Fruit fly (Drosophila melanogaster) whole organism: ENCODE results near the gene Hsp60A.

Source experiments
- CG8478 ChIP-seq: fragments of >200 bp; optimal IDR thresholded peaks from 2 replicates; lab custom pipeline; 2018; ENCODE audit warnings: inconsistent platforms
- Dll ChIP-seq: fragments of >200 bp; optimal IDR thresholded peaks from 2 replicates; lab custom pipeline; 2017
- EcR ChIP-seq, 2 experiments: fragments of >200 bp; optimal IDR thresholded peaks; 2 replicates each; lab custom pipeline; 2017; ENCODE audit warnings: missing biosample characterization in 2 of 2, missing genetic modification characterization in 2 of 2, missing genetic modification reagents in 2 of 2
- pan ChIP-seq: fragments of >200 bp; optimal IDR thresholded peaks from 2 replicates; lab custom pipeline; 2017
- psq ChIP-seq: fragments of >200 bp; optimal IDR thresholded peaks from 2 replicates; lab custom pipeline; 2017
- usp ChIP-seq: fragments of >200 bp; optimal IDR thresholded peaks from 2 replicates; lab custom pipeline; 2017; ENCODE audit warnings: missing biosample characterization, missing genetic modification characterization, mixed read lengths

DNA sequence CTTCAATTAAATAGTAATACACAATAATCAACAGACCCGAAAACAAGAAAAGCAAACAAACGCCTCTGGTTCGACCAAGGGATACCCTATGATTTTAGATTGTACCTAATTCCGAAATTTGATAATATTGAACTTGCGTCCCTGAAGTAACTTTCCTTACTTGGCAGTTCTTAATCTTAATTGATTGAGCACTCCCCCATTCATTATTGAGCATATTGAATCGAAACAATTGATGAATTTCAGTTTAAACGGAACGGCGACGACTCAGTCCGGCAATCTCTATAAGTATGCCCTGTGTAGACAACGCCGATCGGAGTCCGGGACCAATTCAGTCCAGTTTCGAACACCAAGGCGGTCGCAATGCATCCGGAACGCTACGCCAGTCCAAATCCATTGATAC is 42.0 kb upstream of the Hsp60A start, which contains the start of gene CG15203:
- TF ChIP-seq CG8478 (no peak), EcR (GFP tag; optimal IDR thresholded peaks at IDR 0.05; lab: Kevin White, UChicago) (no peak), usp (GFP tag; lab: Kevin White, UChicago) (no peak), psq (no peak), pan (no peak), Dll (lab: Kevin White, UChicago) (no peak)
